Fruit fly (Drosophila melanogaster): ENCODE results near the gene Cpr92A.
A peak's percentile ranks its signal among the peaks of the same experiment; 100 is the strongest.

Cpr92A gene

dm6 chr3R:19609925-19610324, 11.2 kb upstream of the Cpr92A start, which contains the start of gene CG17752:
Gene CG17752, plus strand, starts transcription at chr3R:19610225.
- TF ChIP-seq Hr83 (GFP tag; optimal IDR thresholded peaks at IDR 0.05; ENCODE audit: poor library complexity, severe bottlenecking) (no peak), usp (GFP tag; optimal IDR thresholded peaks at IDR 0.05) (no peak), psq (GFP tag; optimal IDR thresholded peaks at IDR 0.05) (no peak), OdsH (GFP tag; optimal IDR thresholded peaks at IDR 0.05) (no peak), Abd-B (GFP tag; optimal IDR thresholded peaks at IDR 0.05) (no peak), Jra (GFP tag; optimal IDR thresholded peaks at IDR 0.05) (no peak), woc (GFP tag; optimal IDR thresholded peaks at IDR 0.05) (no peak), Dfd (GFP tag; optimal IDR thresholded peaks at IDR 0.05) (no peak), sage (GFP tag; optimal IDR thresholded peaks at IDR 0.05) (no peak), sv (GFP tag; optimal IDR thresholded peaks at IDR 0.05) (no peak), pan (optimal IDR thresholded peaks at IDR 0.05) (no peak), tai (GFP tag; optimal IDR thresholded peaks at IDR 0.05) (no peak), Mio (GFP tag; optimal IDR thresholded peaks at IDR 0.05) (no peak), dmrt93B (GFP tag; optimal IDR thresholded peaks at IDR 0.05) (no peak), Hnf4 (GFP tag; optimal IDR thresholded peaks at IDR 0.05) (no peak)

- TF ChIP-seq lola (GFP tag; optimal IDR thresholded peaks at IDR 0.05) (no peak), Hnf4 (GFP tag; optimal IDR thresholded peaks at IDR 0.05) (no peak), pan (optimal IDR thresholded peaks at IDR 0.05) (no peak), N (GFP tag; optimal IDR thresholded peaks at IDR 0.05) (no peak), Rel (GFP tag; optimal IDR thresholded peaks at IDR 0.05) (no peak), Rel (tag; optimal IDR thresholded peaks at IDR 0.05) (no peak), OdsH (GFP tag; optimal IDR thresholded peaks at IDR 0.05) (no peak), dmrt93B (GFP tag; optimal IDR thresholded peaks at IDR 0.05) (no peak)
Measured at dm6 chr3R:19606954-19607353, 8.2 kb upstream of the Cpr92A start, which contains the start of gene CG17751. Gene CG17751, plus strand, starts transcription at chr3R:19607254.

DNA sequence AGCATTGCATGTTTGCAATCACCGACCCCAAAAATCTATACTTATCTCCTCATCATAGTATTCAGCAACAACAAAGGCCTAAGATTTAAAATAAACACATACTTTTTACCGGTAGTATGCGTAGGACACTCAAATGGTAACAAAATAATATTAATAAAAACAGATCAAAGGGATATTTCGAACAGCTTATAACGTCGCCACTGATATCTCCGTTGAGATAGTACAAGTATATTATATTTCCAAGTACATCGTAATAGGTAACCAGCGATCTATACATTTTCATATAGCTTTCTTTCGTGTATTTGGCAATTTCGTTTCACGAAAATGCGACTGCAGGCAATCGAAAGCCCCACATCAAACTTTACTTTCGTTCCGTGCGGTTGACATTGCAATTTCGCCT, 4.2 kb upstream of the Cpr92A start, which contains the start of gene CG7342:
CG7342 (plus strand) TSS at position 380 of the 400 bp plus-strand sequence.
- TF ChIP-seq foxo (GFP tag; optimal IDR thresholded peaks at IDR 0.05) (peak; percentile 6 to 75), Myc (optimal IDR thresholded peaks at IDR 0.05) (no peak), HLH106 (tag; optimal IDR thresholded peaks at IDR 0.05) (peak; percentile 80), CrebA (GFP tag; optimal IDR thresholded peaks at IDR 0.05; ENCODE audit: borderline replicate concordance) (peak; percentile 3), woc (GFP tag; optimal IDR thresholded peaks at IDR 0.05) (peak; percentile 34), GATAd (GFP tag; optimal IDR thresholded peaks at IDR 0.05) (no peak), brk (GFP tag; optimal IDR thresholded peaks at IDR 0.05) (peak; percentile 70), rgr (GFP tag; optimal IDR thresholded peaks at IDR 0.05) (peak; percentile 79), ey (GFP tag; optimal IDR thresholded peaks at IDR 0.05) (peak; percentile 75), OdsH (GFP tag; optimal IDR thresholded peaks at IDR 0.05) (peak; percentile 72), Mio (GFP tag; optimal IDR thresholded peaks at IDR 0.05) (peak; percentile 9), h (GFP tag; optimal IDR thresholded peaks at IDR 0.05) (peak; percentile 80), Sp1 (GFP tag; optimal IDR thresholded peaks at IDR 0.05) (no peak), dl (GFP tag; optimal IDR thresholded peaks at IDR 0.05; ENCODE audit: insufficient read depth in 1 of 2, partially characterized antibody in 2 of 2) (no peak), pan (optimal IDR thresholded peaks at IDR 0.05) (no peak), Vsx2 (GFP tag; optimal IDR thresholded peaks at IDR 0.05; ENCODE audit: partially characterized antibody) (no peak), fru (GFP tag; optimal IDR thresholded peaks at IDR 0.05) (peak; percentile 71), Dif (GFP tag; optimal IDR thresholded peaks at IDR 0.05; ENCODE audit: partially characterized antibody) (no peak), CG32264 (GFP tag; optimal IDR thresholded peaks at IDR 0.05) (peak; percentile 37), br (GFP tag; optimal IDR thresholded peaks at IDR 0.05) (peak; percentile 81), psq (GFP tag; optimal IDR thresholded peaks at IDR 0.05) (peak; percentile 57), Hnf4 (GFP tag; optimal IDR thresholded peaks at IDR 0.05) (peak; percentile 69), tai (GFP tag; optimal IDR thresholded peaks at IDR 0.05) (peak; percentile 47), dmrt93B (GFP tag; optimal IDR thresholded peaks at IDR 0.05) (peak; percentile 36), CG9705 (GFP tag; optimal IDR thresholded peaks at IDR 0.05) (peak; percentile 1)

DNA sequence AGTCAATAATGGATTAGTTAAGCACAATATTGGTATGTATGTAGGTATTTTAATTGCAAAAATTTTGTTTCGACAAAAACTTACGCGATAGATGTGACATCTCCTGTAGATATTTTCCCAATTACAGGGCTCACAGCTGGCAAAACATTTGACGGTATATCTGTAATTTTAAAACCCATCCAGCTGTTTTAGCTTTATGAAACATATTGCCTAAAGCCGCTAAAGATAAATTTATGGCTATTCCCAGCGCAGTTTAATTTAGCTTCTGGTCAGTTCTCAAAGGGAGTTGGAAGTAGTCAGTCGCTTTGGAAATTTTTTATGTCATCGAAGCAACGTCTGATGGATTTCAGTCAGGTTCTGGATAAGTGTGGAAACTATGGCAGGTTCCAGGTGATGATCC, 1.6 kb upstream of the Cpr92A start, which contains the start of gene CG7333:
CG7333 (plus strand) TSS at position 301 of the 400 bp plus-strand sequence.
- TF ChIP-seq Hnf4 (GFP tag; optimal IDR thresholded peaks at IDR 0.05) = no peak
- no peak for TF ChIP-seq Hr83 (GFP tag; optimal IDR thresholded peaks at IDR 0.05; ENCODE audit: poor library complexity, severe bottlenecking)
- no peak for TF ChIP-seq dmrt93B (GFP tag; optimal IDR thresholded peaks at IDR 0.05)
- TF ChIP-seq HLH106 (tag; optimal IDR thresholded peaks at IDR 0.05) = no peak
- no peak for TF ChIP-seq Jra (GFP tag; optimal IDR thresholded peaks at IDR 0.05)
- no peak for TF ChIP-seq sv (GFP tag; optimal IDR thresholded peaks at IDR 0.05)
- no peak for TF ChIP-seq pan (optimal IDR thresholded peaks at IDR 0.05)
- no peak for TF ChIP-seq Vsx2 (GFP tag; optimal IDR thresholded peaks at IDR 0.05; ENCODE audit: partially characterized antibody)
- no peak for TF ChIP-seq woc (GFP tag; optimal IDR thresholded peaks at IDR 0.05)
